Fruit fly (Drosophila melanogaster) whole organism, wandering third instar larva: ENCODE measurements around the gene CG4576.

Source experiments
- Abd-B ChIP-seq: fragments of >200 bp; optimal IDR thresholded peaks from 2 replicates; lab custom pipeline; 2017; ENCODE audit warnings: missing biosample characterization, missing genetic modification characterization
- CG32264 ChIP-seq: fragments of 200-800 bp; sonication (Bioruptor generic); optimal IDR thresholded peaks from 2 replicates; lab custom pipeline; 2016; ENCODE audit warnings: missing biosample characterization, missing genetic modification characterization
- CG9705 ChIP-seq: fragments of 200-800 bp; sonication (Bioruptor generic); optimal IDR thresholded peaks from 2 replicates; lab custom pipeline; 2018; ENCODE audit warnings: missing biosample characterization, mild to moderate bottlenecking, missing genetic modification characterization
- CrebA ChIP-seq: fragments of 200-800 bp; sonication (Bioruptor generic); optimal IDR thresholded peaks from 2 replicates; lab custom pipeline; 2016; ENCODE audit warnings: missing biosample characterization, mild to moderate bottlenecking, missing genetic modification characterization, borderline replicate concordance
- Dfd ChIP-seq: fragments of >200 bp; optimal IDR thresholded peaks from 2 replicates; lab custom pipeline; 2017; ENCODE audit warnings: missing biosample characterization, missing genetic modification characterization
- Dif ChIP-seq: fragments of 200-275, 200-300 bp; sonication (Bioruptor generic); optimal IDR thresholded peaks from 2 replicates; lab custom pipeline; 2018; ENCODE audit warnings: missing biosample characterization, missing genetic modification characterization; ENCODE audit not compliant: partially characterized antibody
- GATAd ChIP-seq: sonication (Bioruptor generic); optimal IDR thresholded peaks from 2 replicates; lab custom pipeline; 2016; ENCODE audit warnings: missing biosample characterization, missing genetic modification characterization
- HLH106 ChIP-seq: fragments of 200-800 bp; optimal IDR thresholded peaks from 3 replicates; lab custom pipeline; 2019; ENCODE audit warnings: missing biosample characterization, mild to moderate bottlenecking, missing genetic modification characterization, moderate library complexity
- Hnf4 ChIP-seq: fragments of 200-800 bp; sonication (Bioruptor generic); optimal IDR thresholded peaks from 2 replicates; lab custom pipeline; 2016; ENCODE audit warnings: missing biosample characterization, mild to moderate bottlenecking, missing genetic modification characterization
- Hr78 ChIP-seq: fragments of >200 bp; optimal IDR thresholded peaks from 2 replicates; lab custom pipeline; 2017; ENCODE audit warnings: missing biosample characterization, missing genetic modification characterization
- Hr83 ChIP-seq: fragments of 200-300 bp; sonication (Bioruptor generic); optimal IDR thresholded peaks from 2 replicates; lab custom pipeline; 2016; ENCODE audit warnings: missing biosample characterization, mild to moderate bottlenecking, missing genetic modification characterization, moderate library complexity; ENCODE audit not compliant: poor library complexity, severe bottlenecking
- Jra ChIP-seq: sonication (Bioruptor generic); optimal IDR thresholded peaks from 2 replicates; lab custom pipeline; 2016; ENCODE audit warnings: missing biosample characterization, missing genetic modification characterization
- Mio ChIP-seq: sonication (Bioruptor generic); optimal IDR thresholded peaks from 2 replicates; lab custom pipeline; 2016; ENCODE audit warnings: missing biosample characterization, missing genetic modification characterization
- Myc ChIP-seq: fragments of >200 bp; optimal IDR thresholded peaks from 2 replicates; lab custom pipeline; 2017
- N ChIP-seq: fragments of >200 bp; optimal IDR thresholded peaks from 2 replicates; lab custom pipeline; 2018; ENCODE audit warnings: missing biosample characterization, missing external identifiers, missing genetic modification characterization
- OdsH ChIP-seq: fragments of 200-800 bp; sonication (Bioruptor generic); optimal IDR thresholded peaks from 2 replicates; lab custom pipeline; 2016; ENCODE audit warnings: missing biosample characterization, mild to moderate bottlenecking, missing genetic modification characterization
- Rel ChIP-seq, 2 experiments: fragments of 200-800 bp; sonication (Bioruptor generic) in 1 of 2; optimal IDR thresholded peaks; 2 replicates in 1 of 2; 3 replicates in 1 of 2; lab custom pipeline; 2016 to 2019; ENCODE audit warnings: mild to moderate bottlenecking in 2 of 2, missing biosample characterization in 2 of 2, missing genetic modification characterization in 2 of 2, moderate library complexity in 1 of 2
- Sp1 ChIP-seq: fragments of 200-800 bp; sonication (Bioruptor generic); optimal IDR thresholded peaks from 3 replicates; lab custom pipeline; 2019; ENCODE audit warnings: missing biosample characterization, mild to moderate bottlenecking, missing genetic modification characterization, moderate library complexity
- Vsx2 ChIP-seq: fragments of 200-300, 225-300 bp; sonication (Bioruptor generic); optimal IDR thresholded peaks from 2 replicates; lab custom pipeline; 2018; ENCODE audit warnings: missing biosample characterization, missing genetic modification characterization; ENCODE audit not compliant: partially characterized antibody
- br ChIP-seq: fragments of 200-800 bp; sonication (Bioruptor generic); optimal IDR thresholded peaks from 2 replicates; lab custom pipeline; 2016; ENCODE audit warnings: missing biosample characterization, missing genetic modification characterization
- brk ChIP-seq: fragments of 200-800 bp; sonication (Bioruptor generic); optimal IDR thresholded peaks from 2 replicates; lab custom pipeline; 2016; ENCODE audit warnings: missing biosample characterization, mild to moderate bottlenecking, missing genetic modification characterization
- dl ChIP-seq, 2 experiments: fragments of 175-275, 200-275 bp in 1 of 2; fragments of 200-275 bp in 1 of 2; sonication (Bioruptor generic); optimal IDR thresholded peaks; lab custom pipeline; 2018; ENCODE audit warnings: mild to moderate bottlenecking in 2 of 2, missing biosample characterization in 2 of 2, missing genetic modification characterization in 2 of 2, moderate library complexity in 2 of 2; ENCODE audit not compliant: partially characterized antibody in 2 of 2, insufficient read depth in 1 of 2
- dmrt93B ChIP-seq: fragments of 200-800 bp; sonication (Bioruptor generic); optimal IDR thresholded peaks from 2 replicates; lab custom pipeline; 2018; ENCODE audit warnings: missing biosample characterization, mild to moderate bottlenecking, missing genetic modification characterization
- dsf ChIP-seq: sonication (Bioruptor generic); optimal IDR thresholded peaks from 2 replicates; lab custom pipeline; 2016; ENCODE audit warnings: missing biosample characterization, missing genetic modification characterization, borderline replicate concordance
- ey ChIP-seq: fragments of 200-800 bp; sonication (Bioruptor generic); optimal IDR thresholded peaks from 2 replicates; lab custom pipeline; 2016; ENCODE audit warnings: missing biosample characterization, missing genetic modification characterization
- foxo ChIP-seq, 2 experiments: fragments of 200-800 bp; sonication (Bioruptor generic); optimal IDR thresholded peaks; 2 replicates in 1 of 2; 3 replicates in 1 of 2; lab custom pipeline; 2016 to 2017; ENCODE audit warnings: missing biosample characterization in 2 of 2, missing genetic modification characterization in 2 of 2
- fru ChIP-seq: fragments of 200-800 bp; sonication (Bioruptor generic); optimal IDR thresholded peaks from 3 replicates; lab custom pipeline; 2016; ENCODE audit warnings: missing biosample characterization, mild to moderate bottlenecking, missing genetic modification characterization
- h ChIP-seq: fragments of 200-800 bp; sonication (Bioruptor generic); optimal IDR thresholded peaks from 3 replicates; lab custom pipeline; 2016; ENCODE audit warnings: missing biosample characterization, mild to moderate bottlenecking, missing genetic modification characterization
- jim ChIP-seq: fragments of 175-275, 200-325 bp; sonication (Bioruptor generic); optimal IDR thresholded peaks from 2 replicates; lab custom pipeline; 2016; ENCODE audit warnings: missing biosample characterization, mild to moderate bottlenecking, missing genetic modification characterization
- lola ChIP-seq: fragments of >200 bp; optimal IDR thresholded peaks from 2 replicates; lab custom pipeline; 2017; ENCODE audit warnings: missing biosample characterization, missing genetic modification characterization
- pan ChIP-seq: fragments of >200 bp; optimal IDR thresholded peaks from 2 replicates; lab custom pipeline; 2017
- psq ChIP-seq: fragments of 200-800 bp; sonication (Bioruptor generic); optimal IDR thresholded peaks from 3 replicates; lab custom pipeline; 2017; ENCODE audit warnings: missing biosample characterization, mild to moderate bottlenecking, missing genetic modification characterization, moderate library complexity
- rgr ChIP-seq: fragments of 200-800 bp; sonication (Bioruptor generic); optimal IDR thresholded peaks from 3 replicates; lab custom pipeline; 2016; ENCODE audit warnings: missing biosample characterization, mild to moderate bottlenecking, missing genetic modification characterization
- sage ChIP-seq: fragments of 200-800 bp; sonication (Bioruptor generic); optimal IDR thresholded peaks from 2 replicates; lab custom pipeline; 2016; ENCODE audit warnings: missing biosample characterization, mild to moderate bottlenecking, missing genetic modification characterization
- sv ChIP-seq: fragments of 200-800 bp; sonication (Bioruptor generic); optimal IDR thresholded peaks from 3 replicates; lab custom pipeline; 2016; ENCODE audit warnings: missing biosample characterization, missing genetic modification characterization
- tai ChIP-seq: sonication (Bioruptor generic); optimal IDR thresholded peaks from 2 replicates; lab custom pipeline; 2016; ENCODE audit warnings: missing biosample characterization, missing genetic modification characterization
- usp ChIP-seq: fragments of >200 bp; optimal IDR thresholded peaks from 2 replicates; lab custom pipeline; 2017; ENCODE audit warnings: missing biosample characterization, missing genetic modification characterization
- woc ChIP-seq: sonication (Bioruptor generic); optimal IDR thresholded peaks from 2 replicates; lab custom pipeline; 2016; ENCODE audit warnings: missing biosample characterization, mild to moderate bottlenecking, missing genetic modification characterization

CG4576 gene

dm6 chr3R:15794258-15794727 lies 31.3 kb upstream of the CG4576 start:
- TF ChIP-seq rgr (GFP tag; lab: Kevin White, UChicago): peak; percentile 58
- TF ChIP-seq Dif (GFP tag; lab: Kevin White, UChicago): no peak
- TF ChIP-seq sv (GFP tag; lab: Kevin White, UChicago): no peak
- peak; percentile 60 for TF ChIP-seq h (GFP tag; lab: Kevin White, UChicago)
- no peak for TF ChIP-seq Rel (GFP tag; optimal IDR thresholded peaks at IDR 0.05; lab: Kevin White, UChicago)
- TF ChIP-seq Rel (tag; optimal IDR thresholded peaks at IDR 0.05; lab: Kevin White, UChicago): peak; percentile 38
- peak; percentile 88 for TF ChIP-seq N (GFP tag; lab: Kevin White, UChicago)
- peak; percentile 41 for TF ChIP-seq Hr78 (GFP tag; lab: Kevin White, UChicago)
- TF ChIP-seq sage: peak; percentile 39
- TF ChIP-seq CrebA (GFP tag; lab: Kevin White, UChicago): no peak
- no peak for TF ChIP-seq dsf (GFP tag; lab: Kevin White, UChicago)
- TF ChIP-seq HLH106 (tag; lab: Kevin White, UChicago): no peak
- no peak for TF ChIP-seq dl (GFP tag; optimal IDR thresholded peaks at IDR 0.05; lab: Kevin White, UChicago; ENCODE audit: insufficient read depth in 1 of 2, partially characterized antibody in 2 of 2)
- no peak for TF ChIP-seq Vsx2 (GFP tag; lab: Kevin White, UChicago)
- peak; percentile 46 for TF ChIP-seq br
- no peak for TF ChIP-seq Abd-B (GFP tag; lab: Kevin White, UChicago)
- peak; percentile 28 for TF ChIP-seq psq (GFP tag; lab: Kevin White, UChicago)
- TF ChIP-seq OdsH (GFP tag; lab: Kevin White, UChicago): peak; percentile 19
- TF ChIP-seq Jra (GFP tag; lab: Kevin White, UChicago): peak; percentile 65
- TF ChIP-seq dmrt93B (GFP tag; lab: Kevin White, UChicago): no peak
- TF ChIP-seq jim: peak; percentile 78
- peak; percentile 55 for TF ChIP-seq brk (GFP tag; lab: Kevin White, UChicago)
- TF ChIP-seq foxo (GFP tag; optimal IDR thresholded peaks at IDR 0.05; lab: Kevin White, UChicago): peak in 1 of 2 experiments; percentile 31
- peak; percentile 13 for TF ChIP-seq fru
- TF ChIP-seq ey (GFP tag; lab: Kevin White, UChicago): peak; percentile 8
- TF ChIP-seq Myc (lab: Kevin White, UChicago): no peak
- TF ChIP-seq Hnf4: no peak
- no peak for TF ChIP-seq CG9705 (GFP tag; lab: Kevin White, UChicago)
- TF ChIP-seq GATAd (GFP tag; lab: Kevin White, UChicago): no peak
- peak; percentile 42 for TF ChIP-seq Sp1 (GFP tag; lab: Kevin White, UChicago)
- TF ChIP-seq usp (GFP tag; lab: Kevin White, UChicago): no peak
- no peak for TF ChIP-seq pan (lab: Kevin White, UChicago)
- no peak for TF ChIP-seq woc (GFP tag; lab: Kevin White, UChicago)
- peak; percentile 27 for TF ChIP-seq CG32264 (GFP tag; lab: Kevin White, UChicago)
- TF ChIP-seq Mio: no peak
- peak; percentile 92 for TF ChIP-seq Hr83 (GFP tag; lab: Kevin White, UChicago)
- TF ChIP-seq tai (GFP tag; lab: Kevin White, UChicago): no peak
- TF ChIP-seq lola (GFP tag; lab: Kevin White, UChicago): no peak
- no peak for TF ChIP-seq Dfd (GFP tag; lab: Kevin White, UChicago)

dm6 chr3R:15802006-15802405 lies 23.5 kb upstream of the CG4576 start, which contains the start of gene CG9593:
CG9593 (plus strand) TSS chr3R:15802275.
- TF ChIP-seq fru (no peak), CG32264 (GFP tag; lab: Kevin White, UChicago) (no peak), Vsx2 (GFP tag; lab: Kevin White, UChicago) (no peak), OdsH (GFP tag; lab: Kevin White, UChicago) (no peak), HLH106 (tag; lab: Kevin White, UChicago) (no peak), Hr78 (GFP tag; lab: Kevin White, UChicago) (no peak), Dfd (GFP tag; lab: Kevin White, UChicago) (no peak), jim (no peak), GATAd (GFP tag; lab: Kevin White, UChicago) (no peak), dsf (GFP tag; lab: Kevin White, UChicago) (no peak), Rel (GFP tag; optimal IDR thresholded peaks at IDR 0.05; lab: Kevin White, UChicago) (no peak), Rel (tag; optimal IDR thresholded peaks at IDR 0.05; lab: Kevin White, UChicago) (no peak), psq (GFP tag; lab: Kevin White, UChicago) (no peak), sage (no peak), ey (GFP tag; lab: Kevin White, UChicago) (no peak), foxo (GFP tag; optimal IDR thresholded peaks at IDR 0.05; lab: Kevin White, UChicago) (no peak)
